Fruit fly (Drosophila melanogaster) whole organism, embryonic: ENCODE results near the gene CG5768.
A peak's percentile ranks its signal among the peaks of the same experiment; 100 is the strongest.

Experiments
- CG10274 ChIP-seq: fragments of 200-800 bp; sonication (Bioruptor generic); optimal IDR thresholded peaks from 3 replicates; lab custom pipeline; 2017; ENCODE audit warnings: missing biosample characterization, mild to moderate bottlenecking, missing genetic modification characterization
- CG10979 ChIP-seq: fragments of 200-800 bp; sonication (Bioruptor generic); optimal IDR thresholded peaks from 2 replicates; lab custom pipeline; 2018; ENCODE audit warnings: missing biosample characterization, mild to moderate bottlenecking, missing genetic modification characterization, moderate library complexity
- CG11085 ChIP-seq: fragments of 200-800 bp; sonication (Bioruptor generic); IDR thresholded peaks from 2 replicates; pipeline ENCODE4 v1.3.6; 2022; ENCODE audit warnings: missing biosample characterization, missing genetic modification characterization
- CG13296 ChIP-seq: fragments of 200-800 bp; sonication (Bioruptor generic); optimal IDR thresholded peaks from 3 replicates; lab custom pipeline; 2018; ENCODE audit warnings: missing biosample characterization, mild to moderate bottlenecking, missing genetic modification characterization
- CG13775 ChIP-seq: fragments of 200-800 bp; sonication (Bioruptor generic); optimal IDR thresholded peaks from 3 replicates; lab custom pipeline; 2017; ENCODE audit warnings: missing biosample characterization, mild to moderate bottlenecking, missing genetic modification characterization
- CG14710 ChIP-seq: fragments of 200-800 bp; sonication (Bioruptor generic); optimal IDR thresholded peaks from 3 replicates; lab custom pipeline; 2019; ENCODE audit warnings: missing biosample characterization, mild to moderate bottlenecking, missing genetic modification characterization, moderate library complexity
- CG17186 ChIP-seq: fragments of 200-800 bp; sonication (Bioruptor generic); optimal IDR thresholded peaks from 3 replicates; lab custom pipeline; 2017; ENCODE audit warnings: missing biosample characterization, missing genetic modification reagents, missing genetic modification characterization
- CG17802 ChIP-seq: fragments of 200-800 bp; sonication (Bioruptor generic); optimal IDR thresholded peaks from 2 replicates; lab custom pipeline; 2018; ENCODE audit warnings: missing biosample characterization, mild to moderate bottlenecking, missing genetic modification characterization, moderate library complexity
- CG33557 ChIP-seq: fragments of 200-800 bp; sonication (Bioruptor generic); optimal IDR thresholded peaks from 2 replicates; lab custom pipeline; 2019; ENCODE audit warnings: missing biosample characterization, mild to moderate bottlenecking, missing genetic modification characterization, moderate library complexity
- CG34224 ChIP-seq: fragments of 200-800 bp; sonication (Bioruptor generic); IDR thresholded peaks from 3 replicates; pipeline ENCODE4 v1.3.6; 2022; ENCODE audit warnings: missing biosample characterization, missing genetic modification characterization; ENCODE audit not compliant: partially characterized antibody
- CG34422 ChIP-seq: fragments of 200-800 bp; sonication (Bioruptor generic); IDR thresholded peaks from 3 replicates; pipeline ENCODE4 v1.3.6; 2022; ENCODE audit warnings: missing biosample characterization, missing genetic modification characterization
- CG5245 ChIP-seq: fragments of 200-800 bp; sonication (Bioruptor generic); optimal IDR thresholded peaks from 3 replicates; lab custom pipeline; 2016; ENCODE audit warnings: missing biosample characterization, missing genetic modification characterization
- CG6175 ChIP-seq: fragments of 200-800 bp; sonication (Bioruptor generic); IDR thresholded peaks from 3 replicates; pipeline ENCODE4 v1.3.6; 2022; ENCODE audit warnings: missing biosample characterization, missing genetic modification characterization
- CG6791 ChIP-seq: fragments of 200-800 bp; sonication (Bioruptor generic); IDR thresholded peaks from 3 replicates; pipeline ENCODE4 v1.3.6; 2022; ENCODE audit warnings: missing biosample characterization, missing genetic modification characterization; ENCODE audit not compliant: partially characterized antibody
- CG7372 ChIP-seq: fragments of 200-800 bp; sonication (Bioruptor generic); IDR thresholded peaks from 2 replicates; pipeline ENCODE4 v1.3.6; 2022; ENCODE audit warnings: missing biosample characterization, missing genetic modification characterization
- CG7786 ChIP-seq: fragments of 200-800 bp; sonication (Bioruptor generic); optimal IDR thresholded peaks from 2 replicates; lab custom pipeline; 2016; ENCODE audit warnings: missing biosample characterization, missing genetic modification characterization
- CG8089 ChIP-seq: fragments of 200-800 bp; sonication (Bioruptor generic); optimal IDR thresholded peaks from 3 replicates; lab custom pipeline; 2016; ENCODE audit warnings: missing biosample characterization, missing genetic modification characterization
- Chrac-16 ChIP-seq: fragments of 200-800 bp; sonication (Bioruptor generic); optimal IDR thresholded peaks from 3 replicates; lab custom pipeline; 2016; ENCODE audit warnings: missing biosample characterization, missing genetic modification characterization
- Elba2 ChIP-seq: fragments of 200-800 bp; sonication (Bioruptor generic); optimal IDR thresholded peaks from 3 replicates; lab custom pipeline; 2016; ENCODE audit warnings: missing biosample characterization, missing genetic modification characterization
- Ets97D ChIP-seq: fragments of 200-800 bp; sonication (Bioruptor generic); optimal IDR thresholded peaks from 3 replicates; lab custom pipeline; 2016; ENCODE audit warnings: missing biosample characterization, missing genetic modification characterization
- Gug ChIP-seq: fragments of 200-800 bp; sonication (Bioruptor generic); IDR thresholded peaks from 4 replicates; pipeline ENCODE4 v1.3.6; 2022; ENCODE audit warnings: missing biosample characterization, missing genetic modification characterization
- Hmr ChIP-seq: fragments of 200-800 bp; sonication (Bioruptor generic); optimal IDR thresholded peaks from 3 replicates; lab custom pipeline; 2017; ENCODE audit warnings: mild to moderate bottlenecking, missing biosample characterization, missing genetic modification reagents, missing genetic modification characterization
- Scr ChIP-seq: fragments of 200-800 bp; sonication (Bioruptor generic); IDR thresholded peaks from 2 replicates; pipeline ENCODE4 v1.3.6; 2022; ENCODE audit warnings: missing biosample characterization, missing genetic modification characterization; ENCODE audit not compliant: partially characterized antibody
- Ssrp ChIP-seq: fragments of 200-800 bp; sonication (Bioruptor generic); optimal IDR thresholded peaks from 2 replicates; lab custom pipeline; 2018; ENCODE audit warnings: missing biosample characterization, mild to moderate bottlenecking, missing genetic modification characterization, moderate library complexity
- Trl ChIP-seq, 3 experiments: fragments of >200 bp in 2 of 3; fragments of 200-800 bp in 1 of 3; sonication (Bioruptor generic) in 1 of 3; optimal IDR thresholded peaks; 2 replicates in 1 of 3; 3 replicates in 2 of 3; lab custom pipeline; 2016 to 2017; ENCODE audit warnings: missing biosample characterization in 1 of 3, missing genetic modification characterization in 1 of 3
- Xrp1 ChIP-seq: fragments of 200-800 bp; sonication (Bioruptor generic); IDR thresholded peaks from 2 replicates; pipeline ENCODE4 v1.3.6; 2022; ENCODE audit warnings: missing biosample characterization, missing genetic modification characterization
- cato ChIP-seq: fragments of 200-800 bp; sonication (Bioruptor generic); optimal IDR thresholded peaks from 2 replicates; lab custom pipeline; 2016; ENCODE audit warnings: missing biosample characterization, missing genetic modification characterization, borderline replicate concordance
- caup ChIP-seq: fragments of 200-800 bp; sonication (Bioruptor generic); optimal IDR thresholded peaks from 3 replicates; lab custom pipeline; 2017; ENCODE audit warnings: missing biosample characterization, mild to moderate bottlenecking, missing genetic modification characterization, moderate library complexity; ENCODE audit not compliant: severe bottlenecking
- ci ChIP-seq: fragments of 200-800 bp; sonication (Bioruptor generic); IDR thresholded peaks from 3 replicates; pipeline ENCODE4 v1.3.6; 2022; ENCODE audit warnings: missing biosample characterization, missing genetic modification characterization
- dm ChIP-seq: fragments of 200-800 bp; sonication (Bioruptor generic); optimal IDR thresholded peaks from 3 replicates; lab custom pipeline; 2016; ENCODE audit warnings: missing biosample characterization, missing genetic modification characterization
- emc ChIP-seq: fragments of 200-800 bp; sonication (Bioruptor generic); optimal IDR thresholded peaks from 2 replicates; lab custom pipeline; 2016; ENCODE audit warnings: missing biosample characterization, missing genetic modification characterization
- eyg ChIP-seq: fragments of 200-800 bp; sonication (Bioruptor generic); optimal IDR thresholded peaks from 3 replicates; lab custom pipeline; 2016; ENCODE audit warnings: missing biosample characterization, missing genetic modification characterization
- fd96Cb ChIP-seq: fragments of 200-800 bp; sonication (Bioruptor generic); optimal IDR thresholded peaks from 2 replicates; lab custom pipeline; 2018; ENCODE audit warnings: missing biosample characterization, mild to moderate bottlenecking, missing genetic modification characterization, moderate library complexity
- grau ChIP-seq: fragments of 200-800 bp; optimal IDR thresholded peaks from 3 replicates; lab custom pipeline; 2019; ENCODE audit warnings: missing biosample characterization, mild to moderate bottlenecking, missing genetic modification characterization, moderate library complexity
- lmd ChIP-seq: fragments of 200-800 bp; sonication (Bioruptor generic); IDR thresholded peaks from 2 replicates; pipeline ENCODE4 v1.3.6; 2022; ENCODE audit warnings: missing biosample characterization, missing genetic modification characterization
- mam ChIP-seq: fragments of 200-800 bp; sonication (Bioruptor generic); optimal IDR thresholded peaks from 3 replicates; lab custom pipeline; 2016; ENCODE audit warnings: missing biosample characterization, missing genetic modification characterization
- mld ChIP-seq: fragments of 200-800 bp; sonication (Bioruptor generic); IDR thresholded peaks from 3 replicates; pipeline ENCODE4 v1.3.6; 2022; ENCODE audit warnings: missing biosample characterization, missing genetic modification characterization; ENCODE audit not compliant: partially characterized antibody
- nmo ChIP-seq: fragments of 200-800 bp; sonication (Bioruptor generic); optimal IDR thresholded peaks from 2 replicates; lab custom pipeline; 2018; ENCODE audit warnings: missing biosample characterization, mild to moderate bottlenecking, missing genetic modification characterization, moderate library complexity
- pum ChIP-seq: fragments of 200-800 bp; sonication (Bioruptor generic); optimal IDR thresholded peaks from 2 replicates; lab custom pipeline; 2016; ENCODE audit warnings: missing biosample characterization, missing genetic modification characterization
- ranshi ChIP-seq: fragments of 200-800 bp; sonication (Bioruptor generic); IDR thresholded peaks from 2 replicates; pipeline ENCODE4 v1.3.6; 2022; ENCODE audit warnings: missing biosample characterization, missing genetic modification characterization
- sens ChIP-seq: fragments of 200-800 bp; sonication (Bioruptor generic); peaks from one replicate; lab custom pipeline; 2016; ENCODE audit warnings: missing biosample characterization, missing genetic modification characterization
- shn ChIP-seq: fragments of 200-800 bp; sonication (Bioruptor generic); optimal IDR thresholded peaks from 3 replicates; lab custom pipeline; 2016; ENCODE audit warnings: missing biosample characterization, missing genetic modification characterization
- stc ChIP-seq: fragments of 200-800 bp; sonication (Bioruptor generic); IDR thresholded peaks from 2 replicates; pipeline ENCODE4 v1.3.6; 2022; ENCODE audit warnings: missing biosample characterization, missing genetic modification characterization
- tx ChIP-seq: fragments of 200-800 bp; sonication (Bioruptor generic); optimal IDR thresholded peaks from 2 replicates; lab custom pipeline; 2016; ENCODE audit warnings: missing biosample characterization, missing genetic modification characterization
- wdn ChIP-seq: fragments of 200-800 bp; sonication (Bioruptor generic); IDR thresholded peaks from 2 replicates; pipeline ENCODE4 v1.3.6; 2022; ENCODE audit warnings: missing biosample characterization, missing genetic modification characterization
- zen2 ChIP-seq: fragments of 200-800 bp; sonication (Bioruptor generic); IDR thresholded peaks from 3 replicates; pipeline ENCODE4 v1.3.6; 2022; ENCODE audit warnings: missing biosample characterization, missing genetic modification characterization; ENCODE audit not compliant: partially characterized antibody
- zfh1 ChIP-seq: fragments of 200-800 bp; sonication (Bioruptor generic); IDR thresholded peaks from 3 replicates; pipeline ENCODE4 v1.3.6; 2022; ENCODE audit warnings: missing biosample characterization, missing genetic modification characterization

Gene CG5768

dm6 chr3R:24348420-24349190 is 41.5 kb downstream of the CG5768 start, which contains the start of the genes CG5746 and CG6454 (continued):
- TF ChIP-seq dm (GFP tag; lab: Kevin White, UChicago) (peak; percentile 36), CG17186 (GFP tag; lab: Kevin White, UChicago) (peak; percentile 69), Scr (GFP tag; lab: Robert Waterston, UW) (no peak), zfh1 (peak; percentile 35; the same call in 1 of the 3 replicates), CG6175 (GFP tag; lab: Robert Waterston, UW) (no peak), nmo (GFP tag; lab: Kevin White, UChicago) (peak; percentile 78), mld (no peak), ci (GFP tag; lab: Robert Waterston, UW) (no peak), Trl (optimal IDR thresholded peaks at IDR 0.05; lab: Kevin White, UChicago) (no peak), Trl (GFP tag; optimal IDR thresholded peaks at IDR 0.05; lab: Kevin White, UChicago) (peak; percentile 65), Hmr (GFP tag; lab: Kevin White, UChicago) (no peak), eyg (GFP tag; lab: Kevin White, UChicago) (peak; percentile 11), fd96Cb (tag; lab: Kevin White, UChicago) (peak; percentile 25), CG14710 (tag; lab: Kevin White, UChicago) (peak; percentile 86), zen2 (GFP tag; lab: Robert Waterston, UW) (no peak), Ets97D (GFP tag; lab: Kevin White, UChicago) (peak; percentile 68), CG5245 (GFP tag; lab: Kevin White, UChicago) (peak; percentile 28), Chrac-16 (GFP tag; lab: Kevin White, UChicago) (peak; percentile 64), shn (GFP tag; lab: Kevin White, UChicago) (peak; percentile 46), Elba2 (GFP tag; lab: Kevin White, UChicago) (peak; percentile 10), CG33557 (peak; percentile 44), ranshi (GFP tag; lab: Robert Waterston, UW) (0 out of 2 replicates have a peak, but pooled peaks have one; percentile 40), lmd (peak; percentile 39; the same call in 1 of the 2 replicates), grau (tag; lab: Kevin White, UChicago) (no peak), Gug (GFP tag; lab: Robert Waterston, UW) (peak; percentile 61; the same call in 3 of the 4 replicates), CG13296 (GFP tag; lab: Kevin White, UChicago) (no peak), CG17802 (tag; lab: Kevin White, UChicago) (peak; percentile 11), CG13775 (GFP tag; lab: Kevin White, UChicago) (peak; percentile 74), pum (GFP tag; lab: Kevin White, UChicago) (peak; percentile 55)

- TF ChIP-seq shn (GFP tag; lab: Kevin White, UChicago), result no peak
- 0 out of 2 replicates have a peak, but pooled peaks have one; percentile 12 for TF ChIP-seq CG7372
- no peak for TF ChIP-seq CG34422 (GFP tag; lab: Robert Waterston, UW)
- TF ChIP-seq CG7786, result no peak
- TF ChIP-seq CG8089 (GFP tag; lab: Kevin White, UChicago), result no peak
- TF ChIP-seq, all 482 proteins: peak for 1
These were observed 48.9 kb downstream of the CG5768 start, which contains the start of gene Ms for dm6 chr3R:24341251-24341650. Gene Ms (plus strand): TSS chr3R:24341551.

- TF ChIP-seq tx (GFP tag; lab: Kevin White, UChicago) (no peak), Xrp1 (no peak), Ssrp (no peak), CG10274 (GFP tag; lab: Kevin White, UChicago) (no peak), CG10979 (tag; lab: Kevin White, UChicago) (no peak), CG6791 (GFP tag; lab: Robert Waterston, UW) (no peak), caup (no peak), CG34224 (no peak), CG17186 (GFP tag; lab: Kevin White, UChicago) (no peak), mam (GFP tag; lab: Kevin White, UChicago) (no peak), wdn (GFP tag; lab: Robert Waterston, UW) (no peak), sens (no peak), CG11085 (GFP tag; lab: Robert Waterston, UW) (no peak), stc (no peak), cato (GFP tag; lab: Kevin White, UChicago) (no peak), emc (GFP tag; lab: Kevin White, UChicago) (no peak)
These were observed 53.5 kb downstream of the CG5768 start, which contains the start of gene CG6432 for dm6 chr3R:24336622-24337021. Gene CG6432 (plus strand): TSS chr3R:24336922.
